Worm (Caenorhabditis elegans) whole organism, L2 larva: ENCODE data around the gene R53.8.

Source experiments
- F13H6.1 ChIP-seq: sonication (generic microtip); optimal IDR thresholded peaks from 2 replicates; lab custom pipeline; 2016; ENCODE audit warnings: missing genetic modification characterization, missing compliant biosample characterization
- ama-1 ChIP-seq: fragments of 150-350 bp; optimal IDR thresholded peaks from 2 replicates; lab custom pipeline; 2018; ENCODE audit warnings: inconsistent platforms
- fos-1 ChIP-seq: fragments of 150-350 bp; optimal IDR thresholded peaks from 2 replicates; lab custom pipeline; 2014; ENCODE audit warnings: missing biosample characterization, missing genetic modification characterization
- unc-55 ChIP-seq: fragments of 150-350 bp; sonication (generic microtip); optimal IDR thresholded peaks from 3 replicates; lab custom pipeline; 2014; ENCODE audit warnings: missing biosample characterization, missing genetic modification reagents, missing genetic modification characterization

DNA sequence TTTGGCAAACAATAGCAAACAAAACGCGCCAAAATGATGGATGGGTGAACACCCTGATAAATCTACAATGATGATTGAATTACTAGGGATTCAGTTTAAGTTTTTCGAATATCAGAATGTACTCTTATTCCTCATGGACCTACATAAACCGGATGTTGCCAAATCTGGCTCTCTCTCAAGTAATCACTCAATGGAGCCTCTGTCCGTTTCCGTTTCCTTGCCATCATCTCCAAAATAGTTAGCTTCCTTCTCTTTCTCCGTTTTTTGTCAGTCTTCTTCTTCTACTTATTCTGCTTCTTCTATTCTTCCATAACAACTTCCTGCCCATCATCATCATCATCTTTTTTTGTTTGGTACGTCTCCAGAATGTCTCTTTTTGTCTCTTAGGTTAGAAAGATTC lies 11.2 kb upstream of the R53.8 start:
- TF ChIP-seq ama-1 (lab: Kevin White, UChicago) = no peak
- TF ChIP-seq fos-1 (tag; lab: Kevin White, UChicago) = no peak
- no peak for TF ChIP-seq unc-55 (GFP tag; lab: Kevin White, UChicago)
- no peak for TF ChIP-seq F13H6.1 (tag; lab: Kevin White, UChicago)
